Worm (Caenorhabditis elegans) whole organism, L4/young adult: ENCODE data around the gene F53C3.8.

Source experiments
- W03F9.2 ChIP-seq: fragments of 150-350 bp; optimal IDR thresholded peaks from 2 replicates; lab custom pipeline; 2014; ENCODE audit warnings: missing biosample characterization, missing genetic modification characterization
- him-1 ChIP-seq: sonication (generic microtip); optimal IDR thresholded peaks from 2 replicates; lab custom pipeline; 2016; ENCODE audit warnings: missing genotype, missing genetic modification reagents, missing genetic modification characterization, missing compliant biosample characterization

- TF ChIP-seq him-1 (tag; lab: Kevin White, UChicago) (no peak), W03F9.2 (tag; lab: Kevin White, UChicago) (no peak)
These were observed 40.6 kb downstream of the F53C3.8 start for ce11 chrII:3931825-3932224.
